Worm (Caenorhabditis elegans) whole organism, L1 larva: ENCODE measurements around the gene F54E7.9.

ENCODE experiments used
- C16A3.4 ChIP-seq: fragments of 150-350 bp; optimal IDR thresholded peaks from 2 replicates; lab custom pipeline; 2014; ENCODE audit warnings: missing biosample characterization, missing genetic modification characterization
- F16B12.6 ChIP-seq: fragments of 150-350 bp; optimal IDR thresholded peaks from 2 replicates; lab custom pipeline; 2014; ENCODE audit warnings: missing biosample characterization, missing genetic modification characterization
- aha-1 ChIP-seq: fragments of 150-350 bp; optimal IDR thresholded peaks from 2 replicates; lab custom pipeline; 2014; ENCODE audit warnings: missing biosample characterization, missing genetic modification characterization
- alr-1 ChIP-seq: fragments of 200-800 bp; sonication (Bioruptor generic); optimal IDR thresholded peaks from 2 replicates; lab custom pipeline; 2018; ENCODE audit warnings: borderline replicate concordance, mild to moderate bottlenecking, missing genetic modification characterization, missing compliant biosample characterization
- ama-1 ChIP-seq: fragments of 150-350 bp; optimal IDR thresholded peaks from 2 replicates; lab custom pipeline; 2014
- ceh-63 ChIP-seq: fragments of 200-800 bp; sonication (Bioruptor generic); optimal IDR thresholded peaks from 2 replicates; lab custom pipeline; 2018; ENCODE audit warnings: mild to moderate bottlenecking, missing genetic modification characterization, missing compliant biosample characterization
- ceh-8 ChIP-seq: fragments of 200-800 bp; sonication (Bioruptor generic); optimal IDR thresholded peaks from 2 replicates; lab custom pipeline; 2018; ENCODE audit warnings: mild to moderate bottlenecking, missing genetic modification characterization, moderate library complexity, missing compliant biosample characterization
- ceh-82 ChIP-seq, 3 experiments: fragments of 150-350 bp in 1 of 3; sonication (generic microtip) in 2 of 3; optimal IDR thresholded peaks; 2 replicates each; lab custom pipeline; 2014 to 2017; ENCODE audit warnings: missing biosample characterization in 3 of 3, missing genetic modification characterization in 3 of 3
- ceh-88 ChIP-seq: fragments of 200-800 bp; sonication (Bioruptor generic); IDR thresholded peaks from 2 replicates; pipeline ENCODE4 v1.3.6; 2022; ENCODE audit warnings: missing genetic modification characterization, missing compliant biosample characterization
- ces-1 ChIP-seq: fragments of 150-350 bp; optimal IDR thresholded peaks from 2 replicates; lab custom pipeline; 2014; ENCODE audit warnings: missing biosample characterization, missing genetic modification reagents, missing genetic modification characterization
- dpl-1 ChIP-seq, 3 experiments: fragments of 150-350 bp in 2 of 3; sonication (generic microtip) in 1 of 3; optimal IDR thresholded peaks; 2 replicates each; lab custom pipeline; 2014 to 2017; ENCODE audit warnings: missing biosample characterization in 3 of 3, missing genetic modification characterization in 3 of 3, missing genetic modification reagents in 3 of 3
- dsc-1 ChIP-seq: sonication (generic microtip); optimal IDR thresholded peaks from 2 replicates; lab custom pipeline; 2016; ENCODE audit warnings: mild to moderate bottlenecking, missing genetic modification characterization, missing compliant biosample characterization
- efl-1 ChIP-seq, 4 experiments: fragments of 150-350 bp; optimal IDR thresholded peaks in 3 of 4; peaks in 1 of 4; 1 replicate in 1 of 4; 2 replicates in 3 of 4; lab custom pipeline; 2014; ENCODE audit warnings: missing biosample characterization in 2 of 4, missing genetic modification characterization in 2 of 4, missing genetic modification reagents in 2 of 4
- efl-3 ChIP-seq: fragments of 200-800 bp; sonication (Bioruptor generic); optimal IDR thresholded peaks from 2 replicates; lab custom pipeline; 2018; ENCODE audit warnings: mild to moderate bottlenecking, missing genetic modification characterization, missing compliant biosample characterization
- elt-3 ChIP-seq, 6 experiments: fragments of 150-350 bp in 1 of 6; sonication (generic microtip); optimal IDR thresholded peaks; 2 replicates each; lab custom pipeline; 2017 to 2018; ENCODE audit warnings: missing biosample characterization in 6 of 6, missing genetic modification characterization in 6 of 6, inconsistent platforms in 1 of 6
- ets-5 ChIP-seq: fragments of 200-800 bp; sonication (Bioruptor generic); IDR thresholded peaks from 2 replicates; pipeline ENCODE4 v1.3.6; 2022; ENCODE audit warnings: missing genetic modification characterization, missing compliant biosample characterization
- fkh-4 ChIP-seq: sonication (generic microtip); optimal IDR thresholded peaks from 2 replicates; lab custom pipeline; 2016; ENCODE audit warnings: missing compliant biosample characterization, missing genetic modification characterization, borderline replicate concordance
- fkh-8 ChIP-seq: sonication (generic microtip); optimal IDR thresholded peaks from 2 replicates; lab custom pipeline; 2016; ENCODE audit warnings: mild to moderate bottlenecking, missing genetic modification characterization, missing compliant biosample characterization
- grh-1 ChIP-seq: fragments of 200-800 bp; sonication (Bioruptor generic); IDR thresholded peaks from 2 replicates; pipeline ENCODE4 v1.3.6; 2022; ENCODE audit warnings: missing genetic modification reagents, missing genetic modification characterization, missing compliant biosample characterization
- hlh-17 ChIP-seq: fragments of 200-800 bp; sonication (Bioruptor generic); optimal IDR thresholded peaks from 2 replicates; lab custom pipeline; 2018; ENCODE audit warnings: missing genetic modification characterization, mild to moderate bottlenecking, missing compliant biosample characterization, moderate library complexity, borderline replicate concordance
- isw-1 ChIP-seq: fragments of 200-800 bp; sonication (Bioruptor generic); IDR thresholded peaks from 2 replicates; pipeline ENCODE4 v1.3.6; 2022; ENCODE audit warnings: missing genetic modification characterization, missing compliant biosample characterization
- jun-1 ChIP-seq: fragments of 150-350 bp; optimal IDR thresholded peaks from 2 replicates; lab custom pipeline; 2014; ENCODE audit warnings: missing biosample characterization, missing genetic modification reagents, missing genetic modification characterization
- lin-15B ChIP-seq: fragments of 150-350 bp; sonication (generic microtip); optimal IDR thresholded peaks from 3 replicates; lab custom pipeline; 2014; ENCODE audit warnings: missing biosample characterization, missing genetic modification characterization
- lin-35 ChIP-seq, 2 experiments: fragments of 150-350 bp; optimal IDR thresholded peaks; 2 replicates each; lab custom pipeline; 2014; ENCODE audit warnings: missing biosample characterization in 2 of 2, missing genetic modification characterization in 2 of 2, missing genetic modification reagents in 2 of 2
- lsy-2 ChIP-seq, 2 experiments: fragments of 150-350 bp; optimal IDR thresholded peaks; 2 replicates each; lab custom pipeline; 2014; ENCODE audit warnings: missing biosample characterization in 2 of 2, missing genetic modification characterization in 2 of 2
- mdl-1 ChIP-seq, 2 experiments: fragments of 150-350 bp; optimal IDR thresholded peaks; 2 replicates each; lab custom pipeline; 2014 to 2017; ENCODE audit warnings: missing biosample characterization in 2 of 2, missing genetic modification characterization in 2 of 2, inconsistent platforms in 1 of 2
- mef-2 ChIP-seq: fragments of 150-350 bp; optimal IDR thresholded peaks from 2 replicates; lab custom pipeline; 2014; ENCODE audit warnings: missing biosample characterization, missing genetic modification characterization
- mep-1 ChIP-seq: fragments of 150-350 bp; optimal IDR thresholded peaks from 2 replicates; lab custom pipeline; 2014; ENCODE audit warnings: missing biosample characterization, missing genetic modification characterization
- nhr-11 ChIP-seq: fragments of 150-350 bp; optimal IDR thresholded peaks from 2 replicates; lab custom pipeline; 2014; ENCODE audit warnings: missing biosample characterization, missing genetic modification characterization
- nhr-19 ChIP-seq: fragments of 200-800 bp; sonication (Bioruptor generic); conservative IDR thresholded peaks from 2 replicates; pipeline ENCODE4 v1.3.6; 2022; ENCODE audit warnings: missing genetic modification characterization, missing compliant biosample characterization
- nhr-76 ChIP-seq: sonication (generic microtip); optimal IDR thresholded peaks from 2 replicates; lab custom pipeline; 2017; ENCODE audit warnings: missing biosample characterization, missing genetic modification characterization
- nhr-77 ChIP-seq: fragments of 150-350 bp; optimal IDR thresholded peaks from 2 replicates; lab custom pipeline; 2014; ENCODE audit warnings: missing biosample characterization, missing genetic modification characterization
- pax-3 ChIP-seq: fragments of 200-800 bp; sonication (Bioruptor generic); optimal IDR thresholded peaks from 2 replicates; lab custom pipeline; 2018; ENCODE audit warnings: mild to moderate bottlenecking, missing genetic modification characterization, moderate library complexity, missing compliant biosample characterization
- pqm-1 ChIP-seq: sonication (generic microtip); optimal IDR thresholded peaks from 3 replicates; lab custom pipeline; 2017; ENCODE audit warnings: missing biosample characterization, missing genetic modification characterization
- snu-23 ChIP-seq: sonication (generic microtip); optimal IDR thresholded peaks from 2 replicates; lab custom pipeline; 2016; ENCODE audit warnings: missing genetic modification characterization, missing compliant biosample characterization
- sox-4 ChIP-seq: sonication (generic microtip); optimal IDR thresholded peaks from 2 replicates; lab custom pipeline; 2016; ENCODE audit warnings: missing genetic modification characterization, missing compliant biosample characterization
- sptf-1 ChIP-seq: fragments of 150-350 bp; optimal IDR thresholded peaks from 2 replicates; lab custom pipeline; 2014; ENCODE audit warnings: missing biosample characterization, missing genetic modification characterization
- sup-37 ChIP-seq: fragments of 200-800 bp; sonication (Bioruptor generic); optimal IDR thresholded peaks from 2 replicates; lab custom pipeline; 2018; ENCODE audit warnings: mild to moderate bottlenecking, missing genetic modification characterization, missing compliant biosample characterization
- swsn-7 ChIP-seq: sonication (generic microtip); optimal IDR thresholded peaks from 2 replicates; lab custom pipeline; 2016; ENCODE audit warnings: missing genetic modification characterization, missing compliant biosample characterization
- tbx-2 ChIP-seq: sonication (generic microtip); optimal IDR thresholded peaks from 2 replicates; lab custom pipeline; 2016; ENCODE audit warnings: missing genetic modification characterization, missing compliant biosample characterization
- tlp-1 ChIP-seq: fragments of 150-350 bp; optimal IDR thresholded peaks from 2 replicates; lab custom pipeline; 2014; ENCODE audit warnings: missing biosample characterization, missing genetic modification characterization
- unc-130 ChIP-seq: fragments of 150-350 bp; optimal IDR thresholded peaks from 2 replicates; lab custom pipeline; 2017; ENCODE audit warnings: missing biosample characterization, missing genetic modification characterization, inconsistent platforms
- unc-62 ChIP-seq: fragments of 150-350 bp; optimal IDR thresholded peaks from 2 replicates; lab custom pipeline; 2014; ENCODE audit warnings: missing biosample characterization, missing genetic modification reagents, missing genetic modification characterization
- zag-1 ChIP-seq: fragments of 150-350 bp; optimal IDR thresholded peaks from 2 replicates; lab custom pipeline; 2014; ENCODE audit warnings: missing biosample characterization, missing genetic modification characterization
- ztf-4 ChIP-seq: fragments of 150-350 bp; optimal IDR thresholded peaks from 2 replicates; lab custom pipeline; 2014; ENCODE audit warnings: missing biosample characterization, missing genetic modification characterization

Gene F54E7.9

ce11 chrIII:5678935-5679334 is 1.2 kb upstream of the F54E7.9 start, which contains the start of the genes ska-3 and rps-12 (continued):
- TF ChIP-seq ztf-4 (tag; lab: Kevin White, UChicago) (peak; percentile 98), tlp-1 (tag; lab: Kevin White, UChicago) (no peak)
- TF ChIP-seq, all 84 proteins: peak for 75

- TF ChIP-seq sox-4 (tag; lab: Kevin White, UChicago), result no peak
- TF ChIP-seq aha-1 (tag; lab: Kevin White, UChicago), result no peak
- no peak for TF ChIP-seq sptf-1 (tag; lab: Kevin White, UChicago)
- no peak for TF ChIP-seq ets-5
- TF ChIP-seq sup-37, result no peak
- TF ChIP-seq efl-1 (optimal IDR thresholded peaks at IDR 0.05; lab: Kevin White, UChicago), result no peak
- peak in 1 of 2 experiments; percentile 58 for TF ChIP-seq efl-1 (GFP tag; optimal IDR thresholded peaks at IDR 0.05 in 1 of 2; lab: Kevin White, UChicago)
- no peak for TF ChIP-seq ama-1 (lab: Kevin White, UChicago)
- TF ChIP-seq lin-15B (tag; lab: Kevin White, UChicago), result no peak
Measured at ce11 chrIII:5675384-5675984, 2.2 kb downstream of the F54E7.9 start.

ce11 chrIII:5674196-5674595 is 3.5 kb downstream of the F54E7.9 start:
- TF ChIP-seq fkh-4 (no peak), snu-23 (GFP tag; lab: Kevin White, UChicago) (no peak), mep-1 (tag; lab: Kevin White, UChicago) (no peak), nhr-77 (tag; lab: Kevin White, UChicago) (no peak), ceh-63 (GFP tag; lab: Kevin White, UChicago) (no peak), ces-1 (no peak), ceh-8 (GFP tag; lab: Kevin White, UChicago) (no peak), C16A3.4 (tag; lab: Kevin White, UChicago) (no peak), efl-3 (GFP tag; lab: Kevin White, UChicago) (no peak), F16B12.6 (tag; lab: Kevin White, UChicago) (no peak), swsn-7 (tag; lab: Kevin White, UChicago) (no peak), sox-4 (tag; lab: Kevin White, UChicago) (no peak), tbx-2 (tag; lab: Kevin White, UChicago) (no peak), ceh-82 (tag; optimal IDR thresholded peaks at IDR 0.05; lab: Kevin White, UChicago) (no peak)

ce11 chrIII:5667952-5668489 is 9.7 kb downstream of the F54E7.9 start:
- TF ChIP-seq dsc-1 (tag; lab: Kevin White, UChicago) (peak; percentile 78), ceh-88 (GFP tag; lab: Robert Waterston, UW) (no peak), zag-1 (tag; lab: Kevin White, UChicago) (no peak), nhr-76 (no peak), pax-3 (no peak), grh-1 (GFP tag; lab: Robert Waterston, UW) (no peak), hlh-17 (GFP tag; lab: Kevin White, UChicago) (no peak), ztf-4 (tag; lab: Kevin White, UChicago) (no peak), fkh-8 (tag; lab: Kevin White, UChicago) (peak; percentile 2), mdl-1 (tag; optimal IDR thresholded peaks at IDR 0.05; lab: Kevin White, UChicago) (no peak), alr-1 (tag; lab: Kevin White, UChicago) (no peak), dpl-1 (GFP tag; optimal IDR thresholded peaks at IDR 0.05; lab: Kevin White, UChicago) (peak in 2 of 3 experiments; percentile 15 to 16), pqm-1 (tag; lab: Kevin White, UChicago) (no peak), lin-15B (tag; lab: Kevin White, UChicago) (no peak), mep-1 (tag; lab: Kevin White, UChicago) (peak; percentile 49), snu-23 (GFP tag; lab: Kevin White, UChicago) (peak; percentile 20), jun-1 (no peak), mef-2 (tag; lab: Kevin White, UChicago) (no peak), lsy-2 (tag; optimal IDR thresholded peaks at IDR 0.05; lab: Kevin White, UChicago) (peak in 1 of 2 experiments; percentile 26), nhr-19 (GFP tag; lab: Robert Waterston, UW) (no peak), unc-130 (tag; lab: Kevin White, UChicago) (no peak), ceh-8 (GFP tag; lab: Kevin White, UChicago) (no peak), unc-62 (GFP tag; lab: Kevin White, UChicago) (no peak), lin-35 (GFP tag; optimal IDR thresholded peaks at IDR 0.05; lab: Kevin White, UChicago) (peak; percentile 16 to 28), isw-1 (GFP tag; lab: Robert Waterston, UW) (no peak), efl-3 (GFP tag; lab: Kevin White, UChicago) (no peak), fkh-4 (no peak), elt-3 (tag; optimal IDR thresholded peaks at IDR 0.05; lab: Kevin White, UChicago) (no peak), nhr-11 (tag; lab: Kevin White, UChicago) (no peak)
